Fruit fly (Drosophila melanogaster) S2 (cell line): ENCODE measurements around the gene CG32448.

ENCODE experiments used
- CG8478 ChIP-seq: fragments of >200 bp; optimal IDR thresholded peaks from 2 replicates; lab custom pipeline; 2018
- CTCF ChIP-seq, 2 experiments: fragments of >200 bp; optimal IDR thresholded peaks; 2 replicates each; lab custom pipeline; 2018

DNA sequence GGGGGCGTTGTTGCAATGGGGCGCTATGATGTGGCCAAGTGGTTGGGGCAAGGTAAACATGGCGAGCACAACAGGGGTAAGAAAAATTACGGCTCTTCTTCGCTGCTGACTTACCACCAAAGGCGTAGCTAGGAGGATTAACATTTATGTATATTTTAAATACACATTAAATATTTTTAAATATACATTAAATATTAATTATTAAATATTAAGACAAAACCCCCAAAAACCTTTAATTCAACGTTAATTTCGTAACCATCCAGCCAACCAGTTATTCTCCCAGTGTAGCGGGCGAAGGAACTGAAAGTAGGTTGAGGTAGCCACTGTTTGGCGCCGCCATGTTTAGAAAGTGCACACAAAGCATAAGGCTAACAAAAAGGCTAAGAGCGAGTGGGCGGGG, 18.3 kb upstream of the CG32448 start:
- TF ChIP-seq CTCF (optimal IDR thresholded peaks at IDR 0.05; lab: Kevin White, UChicago) (no peak), CG8478 (lab: Kevin White, UChicago) (no peak)
